Fruit fly (Drosophila melanogaster): Measurements from ENCODE around the gene Sms.

Sms gene

DNA sequence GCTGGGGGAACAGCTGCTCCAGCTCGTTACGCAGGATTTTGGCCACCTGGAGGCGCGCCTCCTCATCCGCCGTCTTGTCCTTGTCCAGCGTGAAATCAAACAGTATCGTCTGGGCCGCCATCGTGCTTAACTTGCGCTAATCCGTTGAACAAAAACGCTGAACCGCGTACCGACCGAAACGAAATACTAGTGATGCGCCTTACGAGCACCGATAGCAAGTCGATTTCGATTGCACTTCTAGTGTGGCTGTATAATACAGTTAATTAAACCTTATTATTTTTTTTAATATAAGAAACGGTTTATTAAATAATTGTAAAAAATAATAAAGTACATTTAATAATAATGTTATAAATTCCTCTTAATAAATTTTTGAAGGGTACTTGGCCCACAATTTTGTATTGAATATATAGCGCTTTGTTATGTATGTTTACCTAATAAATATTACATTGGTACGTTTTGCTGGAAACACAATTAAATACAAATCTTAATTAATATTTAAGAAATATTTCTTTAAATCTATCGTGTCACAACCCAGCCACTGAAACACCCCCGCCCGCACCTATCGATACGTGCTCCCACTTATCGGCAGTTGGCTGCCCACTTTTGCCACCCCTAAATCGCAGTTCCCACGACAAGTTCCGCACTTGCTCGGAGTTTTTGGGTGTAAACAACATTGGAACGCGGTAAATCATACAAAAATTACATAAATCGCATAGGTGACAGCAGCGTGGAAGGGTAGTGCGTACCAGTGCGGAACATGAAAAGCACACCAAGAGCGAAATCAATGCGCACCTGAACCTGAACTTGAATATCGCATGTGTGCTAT is at the start of gene Sms, which contains the start of gene INPP5E:
Sms (minus strand) TSS at position 198 of the 826 bp plus-strand sequence.
INPP5E (plus strand) TSS at position 602 of the 826 bp plus-strand sequence.
- TF ChIP-seq pan (optimal IDR thresholded peaks at IDR 0.05) (no peak), CG8478 (optimal IDR thresholded peaks at IDR 0.05) (no peak), usp (GFP tag; optimal IDR thresholded peaks at IDR 0.05) (no peak), EcR (GFP tag; optimal IDR thresholded peaks at IDR 0.05) (no peak), psq (optimal IDR thresholded peaks at IDR 0.05) (no peak), Dll (optimal IDR thresholded peaks at IDR 0.05) (no peak)

DNA sequence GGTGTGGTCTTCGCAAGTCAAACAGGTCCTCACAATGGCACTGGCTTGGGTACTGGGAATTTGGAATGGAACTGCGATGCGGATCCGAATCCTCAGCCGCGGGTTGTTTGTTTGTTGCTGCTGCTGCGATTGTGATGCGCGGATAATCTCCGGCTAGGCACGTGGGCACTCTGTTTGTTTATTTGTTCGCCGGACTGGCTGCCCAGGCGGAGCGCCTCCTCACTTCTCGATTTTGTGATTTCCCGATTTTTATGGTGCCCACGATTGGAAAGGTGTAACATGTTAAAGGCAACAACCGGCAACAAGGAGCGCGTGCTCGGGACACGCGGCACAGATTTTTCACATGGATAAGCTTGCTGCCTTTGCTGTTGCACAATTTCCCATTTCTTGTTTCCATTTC is 42.7 kb upstream of the Sms start:
- TF ChIP-seq EcR (GFP tag; optimal IDR thresholded peaks at IDR 0.05): no peak
- no peak for TF ChIP-seq CG8478 (optimal IDR thresholded peaks at IDR 0.05)
- no peak for TF ChIP-seq psq (optimal IDR thresholded peaks at IDR 0.05)
- TF ChIP-seq usp (GFP tag; optimal IDR thresholded peaks at IDR 0.05): no peak
- TF ChIP-seq Dll (optimal IDR thresholded peaks at IDR 0.05): no peak
- TF ChIP-seq pan (optimal IDR thresholded peaks at IDR 0.05): no peak

DNA sequence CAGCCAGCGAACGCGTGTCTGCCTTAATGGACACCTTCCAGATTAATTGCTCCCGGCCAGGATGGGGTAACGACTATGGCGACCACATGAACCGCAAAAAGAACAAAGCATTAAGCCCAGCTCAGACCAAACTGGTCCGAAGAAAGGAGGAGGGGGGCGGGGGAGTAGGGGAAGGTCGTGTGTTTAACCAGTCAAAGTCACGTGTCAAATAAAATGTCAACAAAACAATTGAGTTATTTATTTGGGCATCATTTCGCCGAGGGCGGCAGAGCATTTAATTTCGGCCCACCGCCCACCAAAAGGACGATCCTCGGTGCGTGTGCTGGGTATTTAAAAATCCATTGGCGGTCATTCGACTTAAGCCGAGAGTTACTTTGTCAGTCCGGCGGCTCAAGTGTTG is 36.2 kb upstream of the Sms start:
- TF ChIP-seq pan (optimal IDR thresholded peaks at IDR 0.05): no peak
- no peak for TF ChIP-seq EcR (GFP tag; optimal IDR thresholded peaks at IDR 0.05)
- no peak for TF ChIP-seq CG8478 (optimal IDR thresholded peaks at IDR 0.05)

DNA sequence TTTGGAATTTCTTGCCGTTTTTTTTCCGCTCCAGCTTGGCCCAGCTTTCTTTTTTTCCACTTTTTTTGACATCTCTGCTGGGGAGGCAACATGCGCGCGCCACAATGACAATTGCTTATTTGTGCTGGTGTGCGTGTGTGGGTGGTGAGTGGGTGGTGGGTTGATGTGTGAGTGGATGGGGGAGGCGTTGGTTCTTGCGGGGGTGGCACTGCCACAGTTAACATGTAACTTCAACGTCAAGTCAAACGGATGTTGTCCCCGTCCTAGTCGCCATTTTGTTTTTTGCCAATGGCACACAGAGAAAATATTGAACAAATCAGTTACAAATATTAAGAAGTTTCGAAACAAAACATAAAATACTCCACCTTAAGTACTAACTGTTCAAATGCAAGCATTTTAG is 33.5 kb upstream of the Sms start, which contains the start of gene CG44355:
CG44355 (plus strand) TSS at position 301 of the 400 bp plus-strand sequence.
- TF ChIP-seq EcR (GFP tag; optimal IDR thresholded peaks at IDR 0.05) (no peak), psq (optimal IDR thresholded peaks at IDR 0.05) (no peak), usp (GFP tag; optimal IDR thresholded peaks at IDR 0.05) (no peak), CG8478 (optimal IDR thresholded peaks at IDR 0.05) (no peak), pan (optimal IDR thresholded peaks at IDR 0.05) (no peak), Dll (optimal IDR thresholded peaks at IDR 0.05) (no peak)

DNA sequence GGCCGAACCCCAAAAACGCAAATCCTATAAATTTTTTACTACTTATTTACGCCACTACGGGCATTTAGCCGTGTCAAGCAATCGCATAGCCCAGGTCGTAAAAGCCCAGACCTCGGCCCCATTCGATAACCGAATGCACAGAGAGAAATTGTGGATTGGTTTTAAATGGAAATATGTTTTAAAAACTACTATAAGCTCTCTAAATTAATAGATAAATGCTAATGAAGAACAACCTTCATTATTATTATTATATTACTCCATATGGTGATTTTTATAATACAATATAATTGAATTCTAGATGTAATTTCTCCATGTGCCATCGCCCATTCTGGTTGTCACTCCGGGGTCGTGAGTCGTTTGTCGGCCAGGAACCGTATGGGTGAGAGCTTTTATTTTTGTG is 28.8 kb upstream of the Sms start:
- TF ChIP-seq CG8478 (optimal IDR thresholded peaks at IDR 0.05): no peak
- TF ChIP-seq Dll (optimal IDR thresholded peaks at IDR 0.05): no peak
- TF ChIP-seq usp (GFP tag; optimal IDR thresholded peaks at IDR 0.05): no peak
- no peak for TF ChIP-seq psq (optimal IDR thresholded peaks at IDR 0.05)
- no peak for TF ChIP-seq EcR (GFP tag; optimal IDR thresholded peaks at IDR 0.05)
- no peak for TF ChIP-seq pan (optimal IDR thresholded peaks at IDR 0.05)

DNA sequence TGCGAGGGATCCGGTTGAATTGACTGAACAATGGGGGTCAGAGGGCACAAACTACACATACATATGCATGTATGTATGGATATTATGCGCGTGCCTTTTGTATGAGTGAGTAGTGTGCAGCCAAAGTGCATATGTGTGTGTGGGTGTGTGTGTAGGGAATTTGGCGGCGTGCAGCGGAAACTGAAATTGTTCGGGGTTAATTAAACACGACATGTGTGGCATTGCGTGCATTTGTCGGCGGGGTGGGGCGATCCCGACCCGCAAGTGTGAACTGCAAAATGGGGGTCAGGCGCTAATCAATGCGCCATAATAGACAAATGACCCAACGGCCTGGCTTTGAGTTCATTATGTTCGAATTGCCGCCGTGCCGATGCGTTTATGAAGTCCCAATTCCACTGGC is 21.0 kb upstream of the Sms start:
- TF ChIP-seq psq (optimal IDR thresholded peaks at IDR 0.05) (no peak), pan (optimal IDR thresholded peaks at IDR 0.05) (no peak), CG8478 (optimal IDR thresholded peaks at IDR 0.05) (no peak), Dll (optimal IDR thresholded peaks at IDR 0.05) (no peak), EcR (GFP tag; optimal IDR thresholded peaks at IDR 0.05) (no peak), usp (GFP tag; optimal IDR thresholded peaks at IDR 0.05) (no peak)

DNA sequence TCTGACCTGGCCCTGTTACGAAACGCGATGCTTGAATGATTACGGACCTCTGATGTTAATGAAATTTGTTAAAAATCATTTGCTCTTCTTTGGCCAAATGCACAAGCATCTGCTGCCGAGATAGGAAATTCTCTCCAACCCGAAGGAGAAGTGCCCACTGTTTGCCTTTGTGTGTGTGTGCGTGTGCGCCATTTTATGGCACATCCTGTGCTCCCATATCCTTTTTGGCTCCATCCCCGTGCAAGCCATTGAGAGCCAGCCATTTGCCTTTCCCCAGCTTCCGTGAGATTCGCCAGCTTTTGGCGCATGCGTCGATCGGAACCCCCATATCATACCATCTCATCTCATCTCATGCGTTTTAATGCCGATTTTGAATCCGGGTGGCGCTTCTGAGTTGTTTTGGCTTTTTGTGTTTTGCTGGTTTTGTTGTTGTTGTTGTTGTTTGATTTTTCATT is 19.0 kb upstream of the Sms start, which contains the start of gene CG4328:
CG4328 (minus strand) TSS at position 51 of the 455 bp plus-strand sequence.
- TF ChIP-seq EcR (GFP tag; optimal IDR thresholded peaks at IDR 0.05) (no peak), pan (optimal IDR thresholded peaks at IDR 0.05) (no peak)

DNA sequence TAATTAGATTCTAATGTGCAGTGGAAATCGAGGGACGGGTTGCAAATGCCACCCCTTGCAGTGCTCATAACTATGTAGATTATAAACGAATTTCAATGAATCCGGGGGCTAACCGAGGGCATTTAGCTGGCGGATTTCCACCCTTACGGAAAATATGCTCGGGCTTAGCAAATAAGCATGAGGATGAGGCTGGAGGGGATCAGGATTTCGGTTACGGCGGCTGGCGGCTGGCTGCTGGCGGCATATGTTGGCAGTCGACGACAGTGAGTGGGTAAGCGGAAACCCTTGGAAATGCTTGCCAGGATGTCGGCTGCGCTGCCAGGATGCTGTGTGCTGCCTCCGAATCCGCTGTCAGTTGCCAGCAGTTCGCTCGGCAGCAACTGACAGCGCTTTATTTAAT is 17.6 kb upstream of the Sms start:
- TF ChIP-seq usp (GFP tag; optimal IDR thresholded peaks at IDR 0.05): no peak
- TF ChIP-seq psq (optimal IDR thresholded peaks at IDR 0.05): no peak
- no peak for TF ChIP-seq EcR (GFP tag; optimal IDR thresholded peaks at IDR 0.05)

DNA sequence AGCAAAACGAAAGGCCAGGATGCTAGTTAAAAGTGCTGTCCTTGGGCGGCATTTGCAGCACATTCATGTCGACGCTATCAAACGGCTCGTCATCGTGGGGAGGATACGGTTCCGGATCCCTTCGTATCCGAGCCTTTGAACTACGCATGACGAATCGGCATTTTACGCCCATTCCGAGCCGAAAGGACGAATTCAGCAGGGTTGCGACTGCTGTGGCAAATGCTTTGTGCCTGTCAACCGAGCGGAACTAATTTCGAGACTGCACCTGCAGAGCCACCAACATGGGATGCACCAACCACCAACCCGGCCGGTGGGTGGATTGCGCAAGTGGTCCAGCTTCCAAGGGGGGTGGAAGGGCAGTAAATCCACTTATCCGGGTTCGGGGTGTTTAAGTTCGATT is 13.5 kb upstream of the Sms start:
- TF ChIP-seq EcR (GFP tag; optimal IDR thresholded peaks at IDR 0.05) (no peak), usp (GFP tag; optimal IDR thresholded peaks at IDR 0.05) (no peak), pan (optimal IDR thresholded peaks at IDR 0.05) (no peak)

DNA sequence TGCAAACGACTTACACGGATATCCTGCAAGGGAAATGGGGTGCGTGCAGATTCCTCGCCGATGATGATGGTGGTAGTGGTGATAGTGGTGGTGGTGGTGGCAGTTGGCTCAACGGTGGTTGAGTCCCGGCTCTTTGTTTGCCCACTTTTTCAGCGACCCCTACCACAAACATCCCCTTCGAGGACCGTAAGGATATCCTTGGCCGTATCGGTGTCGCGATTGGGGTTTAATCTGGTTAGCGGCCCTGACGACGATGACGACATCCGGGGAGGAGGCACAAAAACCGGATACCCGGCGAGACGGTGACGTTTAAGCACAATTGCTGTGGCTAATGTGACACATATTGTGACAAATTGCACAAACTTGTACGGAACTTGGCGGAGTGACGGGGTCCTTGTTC is 12.6 kb upstream of the Sms start:
- TF ChIP-seq pan (optimal IDR thresholded peaks at IDR 0.05) (no peak), CG8478 (optimal IDR thresholded peaks at IDR 0.05) (no peak), Dll (optimal IDR thresholded peaks at IDR 0.05) (no peak)

DNA sequence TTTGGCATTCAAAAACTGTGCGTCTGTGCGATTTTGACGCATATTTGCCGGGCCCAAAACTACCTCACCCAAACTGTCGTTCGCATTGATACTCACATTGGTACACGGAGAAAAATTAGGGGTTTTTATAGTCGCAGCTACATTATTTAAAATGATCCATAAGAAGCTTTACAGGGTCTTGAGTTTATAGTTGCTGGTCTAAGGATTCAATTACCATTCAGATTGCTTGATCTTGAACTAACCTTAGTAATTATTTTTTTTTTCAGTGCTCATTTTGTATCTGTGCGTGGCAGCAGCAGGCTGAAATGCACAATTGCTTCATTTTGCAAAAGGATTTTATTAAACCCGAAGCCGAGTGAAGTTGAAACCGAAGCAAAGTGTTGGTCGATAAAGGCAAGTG is 10.3 kb upstream of the Sms start:
- TF ChIP-seq psq (optimal IDR thresholded peaks at IDR 0.05) (no peak), pan (optimal IDR thresholded peaks at IDR 0.05) (no peak), CG8478 (optimal IDR thresholded peaks at IDR 0.05) (no peak)

DNA sequence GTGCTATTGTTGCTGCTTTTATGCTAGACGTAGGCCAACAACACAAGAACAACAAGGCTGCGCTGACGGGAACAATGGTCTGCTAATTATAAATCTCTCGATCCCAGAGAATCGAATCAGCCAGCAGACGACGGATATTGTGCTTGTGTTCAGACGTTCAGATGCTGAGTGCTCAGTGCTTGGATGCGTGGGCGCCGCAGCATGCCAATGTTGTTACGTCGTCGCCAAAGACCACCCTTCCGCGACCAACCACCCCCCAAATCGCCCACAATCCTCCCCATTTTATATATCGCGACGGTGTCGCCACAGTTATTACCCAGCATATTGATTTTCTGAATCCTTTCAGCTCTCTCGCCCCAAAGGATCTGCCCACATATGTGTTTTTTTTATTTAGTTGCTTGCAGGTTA is 833 bp upstream of the Sms start:
- TF ChIP-seq Dll (optimal IDR thresholded peaks at IDR 0.05) (no peak), CG8478 (optimal IDR thresholded peaks at IDR 0.05) (no peak), usp (GFP tag; optimal IDR thresholded peaks at IDR 0.05) (no peak), pan (optimal IDR thresholded peaks at IDR 0.05) (no peak), EcR (GFP tag; optimal IDR thresholded peaks at IDR 0.05) (no peak), psq (optimal IDR thresholded peaks at IDR 0.05) (no peak)

DNA sequence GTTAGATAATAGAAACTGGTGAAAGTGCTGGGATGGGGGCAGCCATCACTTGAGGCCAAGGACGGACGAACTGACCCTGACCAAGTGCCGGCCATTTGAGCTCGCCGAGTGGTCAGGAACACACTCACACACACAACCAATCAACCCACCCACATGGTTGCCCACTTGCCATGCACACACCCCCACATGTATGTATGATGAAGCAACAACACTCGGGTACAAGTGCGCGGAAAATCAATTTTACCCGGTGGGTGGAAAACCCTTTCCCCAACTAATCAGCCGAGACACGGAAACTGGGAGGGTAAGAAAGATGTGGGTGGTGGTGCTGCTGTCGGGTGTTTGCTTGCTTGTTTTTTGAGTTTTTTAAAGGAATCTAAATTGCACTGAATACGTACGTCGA is 556 bp downstream of the Sms start:
- no peak for TF ChIP-seq EcR (GFP tag; optimal IDR thresholded peaks at IDR 0.05)
- no peak for TF ChIP-seq usp (GFP tag; optimal IDR thresholded peaks at IDR 0.05)
- no peak for TF ChIP-seq CG8478 (optimal IDR thresholded peaks at IDR 0.05)
- no peak for TF ChIP-seq psq (optimal IDR thresholded peaks at IDR 0.05)
- TF ChIP-seq pan (optimal IDR thresholded peaks at IDR 0.05): no peak
- TF ChIP-seq Dll (optimal IDR thresholded peaks at IDR 0.05): no peak
